Fruit fly (Drosophila melanogaster) whole organism, pupa: ENCODE measurements around the gene CG31792.

Experiments used
- CG15710 ChIP-seq: fragments of 200-800 bp; sonication (Bioruptor generic); optimal IDR thresholded peaks from 2 replicates; lab custom pipeline; 2018; ENCODE audit warnings: missing biosample characterization, mild to moderate bottlenecking, missing genetic modification characterization, moderate library complexity
- CG8301 ChIP-seq: fragments of 200-800 bp; sonication (Bioruptor generic); optimal IDR thresholded peaks from 2 replicates; lab custom pipeline; 2018; ENCODE audit warnings: missing biosample characterization, mild to moderate bottlenecking, missing genetic modification characterization
- Ets98B ChIP-seq: fragments of 200-800 bp; sonication (Bioruptor generic); IDR thresholded peaks from 2 replicates; pipeline ENCODE4 v1.3.6; 2022; ENCODE audit warnings: missing biosample characterization, missing genetic modification characterization
- Pif1A ChIP-seq: fragments of 200-800 bp; sonication (Bioruptor generic); optimal IDR thresholded peaks from 3 replicates; lab custom pipeline; 2016; ENCODE audit warnings: missing biosample characterization, missing genetic modification characterization

dm6 chr2L:18948065-18948723, 49.1 kb upstream of the CG31792 start:
- TF ChIP-seq Ets98B (GFP tag; lab: Robert Waterston, UW) (peak; percentile 30; the same call in 1 of the 2 replicates), CG8301 (tag; lab: Kevin White, UChicago) (peak; percentile 81), Pif1A (peak; percentile 82), CG15710 (tag; lab: Kevin White, UChicago) (peak; percentile 94)
